Fruit fly (Drosophila melanogaster) whole organism, adult: ENCODE data around the gene rost.

Source experiments
- CG12768 ChIP-seq: fragments of 200-800 bp; sonication (Bioruptor generic); optimal IDR thresholded peaks from 2 replicates; lab custom pipeline; 2017; ENCODE audit warnings: missing biosample characterization, missing genetic modification characterization, mild to moderate bottlenecking, moderate library complexity, missing genetic modification reagents
- CG1620 ChIP-seq: fragments of 200-800 bp; sonication (Bioruptor generic); optimal IDR thresholded peaks from 2 replicates; lab custom pipeline; 2016; ENCODE audit warnings: missing biosample characterization, missing genetic modification characterization
- CG7045 ChIP-seq: fragments of 200-800 bp; sonication (Bioruptor generic); optimal IDR thresholded peaks from 2 replicates; lab custom pipeline; 2017; ENCODE audit warnings: missing biosample characterization, mild to moderate bottlenecking, missing genetic modification characterization
- CG7101 ChIP-seq: fragments of 200-800 bp; sonication (Bioruptor generic); optimal IDR thresholded peaks from 2 replicates; lab custom pipeline; 2018; ENCODE audit warnings: missing biosample characterization, mild to moderate bottlenecking, missing genetic modification characterization, moderate library complexity
- Clk ChIP-seq: fragments of 200-800 bp; sonication (Bioruptor generic); optimal IDR thresholded peaks from 2 replicates; lab custom pipeline; 2017; ENCODE audit warnings: missing biosample characterization, missing genetic modification characterization
- ovo ChIP-seq: fragments of 200-800 bp; sonication (Bioruptor generic); optimal IDR thresholded peaks from 2 replicates; lab custom pipeline; 2016; ENCODE audit warnings: missing biosample characterization, missing genetic modification characterization

DNA sequence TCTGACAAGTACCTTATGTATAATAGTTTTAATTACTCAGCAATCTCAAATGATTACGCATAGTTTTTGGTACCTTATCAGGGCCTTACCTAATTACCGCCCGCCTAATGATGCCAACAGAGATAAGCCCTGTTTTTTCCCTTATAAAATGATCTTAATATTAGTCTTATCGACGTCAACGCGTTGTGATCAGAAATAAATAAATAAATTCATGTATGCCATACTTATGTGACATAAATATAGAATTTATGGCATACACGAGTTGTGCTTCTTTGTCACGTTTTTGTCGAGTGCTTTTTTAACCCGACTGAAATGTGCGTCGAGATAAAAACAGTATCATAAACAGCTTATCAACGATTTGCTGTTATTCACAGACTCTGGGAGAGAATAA is 33.0 kb downstream of the rost start:
- no peak for TF ChIP-seq ovo (GFP tag; lab: Kevin White, UChicago)
- TF ChIP-seq CG7101, result no peak
- TF ChIP-seq CG1620 (GFP tag; lab: Kevin White, UChicago), result no peak
- TF ChIP-seq CG7045 (GFP tag; lab: Kevin White, UChicago), result no peak
- TF ChIP-seq CG12768 (GFP tag; lab: Kevin White, UChicago), result no peak
- no peak for TF ChIP-seq Clk (GFP tag; lab: Kevin White, UChicago)
